Worm (Caenorhabditis elegans) whole organism, midembryonic: ENCODE data around the gene C02E7.10.
A peak's percentile ranks its signal among the peaks of the same experiment; 100 is the strongest.

Source experiments
- T22C8.4 ChIP-seq: fragments of 200-800 bp; sonication (Bioruptor generic); IDR thresholded peaks from 2 replicates; pipeline ENCODE4 v1.3.6; 2022; ENCODE audit warnings: missing genetic modification characterization, missing compliant biosample characterization
- cog-1 ChIP-seq: sonication (generic microtip); optimal IDR thresholded peaks from 2 replicates; lab custom pipeline; 2016; ENCODE audit warnings: missing genetic modification characterization, missing compliant biosample characterization
- flt-1 ChIP-seq: fragments of 200-800 bp; sonication (Bioruptor generic); IDR thresholded peaks from 2 replicates; pipeline ENCODE4 v1.3.6; 2022; ENCODE audit warnings: missing genetic modification characterization, missing compliant biosample characterization
- klf-2 ChIP-seq: fragments of 200-800 bp; sonication (Bioruptor generic); conservative IDR thresholded peaks from 2 replicates; pipeline ENCODE4 v1.3.6; 2022; ENCODE audit warnings: missing genetic modification reagents, missing genetic modification characterization, missing compliant biosample characterization
- med-1 ChIP-seq: sonication (generic microtip); optimal IDR thresholded peaks from 2 replicates; lab custom pipeline; 2017; ENCODE audit warnings: missing genetic modification characterization, mild to moderate bottlenecking, missing compliant biosample characterization, antibody characterized with exemption, missing genetic modification reagents; ENCODE audit not compliant: insufficient read depth
- ref-1 ChIP-seq: fragments of 200-800 bp; sonication (Bioruptor generic); conservative IDR thresholded peaks from 2 replicates; pipeline ENCODE4 v1.3.6; 2022; ENCODE audit warnings: missing genetic modification reagents, missing genetic modification characterization, missing compliant biosample characterization
- tab-1 ChIP-seq: fragments of 200-800 bp; sonication (Bioruptor generic); IDR thresholded peaks from 2 replicates; pipeline ENCODE4 v1.3.6; 2022; ENCODE audit warnings: missing genetic modification characterization, missing compliant biosample characterization
- ztf-23 ChIP-seq: fragments of 200-800 bp; sonication (Bioruptor generic); IDR thresholded peaks from 2 replicates; pipeline ENCODE4 v1.3.6; 2022; ENCODE audit warnings: missing genetic modification reagents, missing genetic modification characterization, missing compliant biosample characterization
- ztf-29 ChIP-seq: fragments of 200-800 bp; sonication (Bioruptor generic); IDR thresholded peaks from 2 replicates; pipeline ENCODE4 v1.3.6; 2022; ENCODE audit warnings: missing genetic modification reagents, missing genetic modification characterization, missing compliant biosample characterization

The C02E7.10 gene

DNA sequence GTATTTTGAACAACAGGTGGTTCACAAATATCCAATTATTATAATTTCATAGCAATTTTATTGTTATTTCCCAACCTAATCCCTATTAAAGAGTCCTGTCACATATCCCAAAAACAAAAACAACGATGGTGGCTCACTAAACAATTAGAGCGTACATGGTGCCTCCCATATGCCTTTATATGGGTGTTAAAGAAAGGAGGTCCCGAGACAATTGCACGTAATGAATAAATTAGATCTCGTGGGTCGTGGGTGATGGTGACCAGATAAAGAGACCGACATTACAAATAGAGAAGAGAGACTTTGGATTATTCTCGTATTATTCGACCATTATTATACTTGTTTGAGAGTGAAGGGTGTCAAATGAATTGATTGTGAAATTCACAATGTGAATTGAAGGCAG, 34.4 kb upstream of the C02E7.10 start:
- TF ChIP-seq med-1 (GFP tag; lab: Kevin White, UChicago) (no peak), cog-1 (peak; percentile 6), flt-1 (GFP tag; lab: Robert Waterston, UW) (no peak)

DNA sequence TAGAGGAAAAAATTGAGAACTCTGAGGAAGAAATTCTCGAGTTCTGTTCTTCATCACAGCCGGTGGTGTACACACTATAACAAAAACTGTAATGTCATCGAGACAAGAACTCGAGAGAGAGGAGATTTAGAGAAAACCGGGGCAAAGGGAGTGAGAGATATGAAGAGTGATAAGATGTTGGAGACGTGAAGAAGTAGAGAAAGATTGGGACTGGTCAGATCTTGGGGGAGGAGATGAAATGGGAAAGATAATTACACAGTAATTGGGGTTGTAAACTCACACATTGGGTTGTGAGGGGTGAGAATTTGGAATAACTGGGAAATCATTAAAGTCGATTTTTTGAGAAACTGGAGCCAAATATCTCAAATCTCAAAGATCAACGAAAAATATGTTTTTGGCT, 32.9 kb upstream of the C02E7.10 start:
- TF ChIP-seq flt-1 (GFP tag; lab: Robert Waterston, UW) (no peak), ref-1 (GFP tag; lab: Robert Waterston, UW) (no peak), ztf-23 (GFP tag; lab: Robert Waterston, UW) (no peak), ztf-29 (GFP tag; lab: Robert Waterston, UW) (no peak), cog-1 (no peak), T22C8.4 (GFP tag; lab: Robert Waterston, UW) (no peak), klf-2 (GFP tag; lab: Robert Waterston, UW) (no peak), med-1 (GFP tag; lab: Kevin White, UChicago) (no peak), tab-1 (no peak)

DNA sequence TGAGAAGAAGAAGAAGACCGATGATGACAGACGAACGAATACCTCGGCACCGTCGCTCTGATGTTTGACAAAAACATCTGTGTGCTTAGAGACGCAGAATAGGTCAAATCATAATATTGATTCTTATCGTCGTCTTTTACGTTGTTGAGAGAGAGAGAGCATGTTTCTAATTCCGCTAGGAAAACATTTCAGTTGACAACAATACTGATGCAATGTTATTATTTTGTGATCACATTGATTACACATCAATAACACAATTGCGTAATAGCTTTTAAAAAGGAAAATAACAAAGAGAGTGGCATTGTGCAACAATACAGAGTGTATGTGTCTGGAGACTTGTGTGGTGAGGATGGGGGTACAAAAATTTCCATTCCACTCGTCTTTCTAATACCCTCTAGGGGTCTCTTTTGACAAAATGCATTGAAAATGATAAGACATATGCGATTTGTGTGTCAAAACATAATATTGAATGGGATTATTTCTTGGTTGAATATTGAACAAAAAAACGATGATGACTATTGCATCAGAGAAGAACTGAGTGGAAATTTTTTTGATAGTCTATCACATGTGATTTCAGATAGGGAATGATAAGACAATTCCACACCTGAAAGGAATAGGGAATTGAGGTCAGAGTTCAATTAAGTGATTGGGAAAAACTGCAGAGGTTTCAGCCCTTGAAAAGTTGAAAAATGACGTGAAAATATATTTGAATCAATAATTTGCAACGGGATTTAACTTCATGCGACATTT, 32.0 kb upstream of the C02E7.10 start:
- TF ChIP-seq ztf-23 (GFP tag; lab: Robert Waterston, UW) (no peak), ztf-29 (GFP tag; lab: Robert Waterston, UW) (no peak), ref-1 (GFP tag; lab: Robert Waterston, UW) (no peak), klf-2 (GFP tag; lab: Robert Waterston, UW) (no peak), flt-1 (GFP tag; lab: Robert Waterston, UW) (no peak), cog-1 (no peak), tab-1 (no peak), T22C8.4 (GFP tag; lab: Robert Waterston, UW) (no peak), med-1 (GFP tag; lab: Kevin White, UChicago) (no peak)

DNA sequence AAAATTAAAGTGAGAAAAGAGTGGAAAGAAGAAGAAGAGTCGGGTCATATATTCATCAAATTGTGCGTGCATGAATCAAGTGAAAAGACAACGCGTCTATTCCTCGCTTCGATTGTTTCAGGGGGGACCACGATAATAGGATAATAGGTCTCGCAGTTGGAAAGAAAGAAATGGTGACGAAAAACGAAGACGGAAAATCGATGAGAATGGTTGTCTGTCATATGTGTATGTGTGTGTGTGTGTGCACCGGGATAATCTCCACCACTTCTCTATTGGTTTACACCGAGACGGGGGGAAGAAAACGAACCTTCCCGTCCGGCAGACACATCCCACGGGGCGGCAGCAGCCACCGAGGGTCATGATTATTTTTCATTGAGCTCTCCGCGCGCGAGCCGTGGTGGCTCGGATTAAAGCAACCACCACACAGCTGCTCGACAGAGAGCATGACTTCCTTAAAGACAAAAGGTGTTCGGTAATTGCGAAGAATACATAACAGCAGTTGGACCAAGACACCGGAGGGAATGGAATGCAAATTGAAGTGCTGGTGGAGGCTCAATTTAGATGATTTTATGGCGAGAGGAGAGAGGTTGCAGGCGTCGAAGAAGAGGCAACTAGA, 31.3 kb upstream of the C02E7.10 start:
- TF ChIP-seq med-1 (GFP tag; lab: Kevin White, UChicago): no peak
- TF ChIP-seq cog-1: peak; percentile 27
- TF ChIP-seq ztf-23 (GFP tag; lab: Robert Waterston, UW): no peak
- TF ChIP-seq ref-1 (GFP tag; lab: Robert Waterston, UW): no peak
- no peak for TF ChIP-seq flt-1 (GFP tag; lab: Robert Waterston, UW)
- no peak for TF ChIP-seq klf-2 (GFP tag; lab: Robert Waterston, UW)
- TF ChIP-seq ztf-29 (GFP tag; lab: Robert Waterston, UW): no peak
- TF ChIP-seq tab-1: 0 out of 2 replicates have a peak, but pooled peaks have one; percentile 64
- no peak for TF ChIP-seq T22C8.4 (GFP tag; lab: Robert Waterston, UW)

DNA sequence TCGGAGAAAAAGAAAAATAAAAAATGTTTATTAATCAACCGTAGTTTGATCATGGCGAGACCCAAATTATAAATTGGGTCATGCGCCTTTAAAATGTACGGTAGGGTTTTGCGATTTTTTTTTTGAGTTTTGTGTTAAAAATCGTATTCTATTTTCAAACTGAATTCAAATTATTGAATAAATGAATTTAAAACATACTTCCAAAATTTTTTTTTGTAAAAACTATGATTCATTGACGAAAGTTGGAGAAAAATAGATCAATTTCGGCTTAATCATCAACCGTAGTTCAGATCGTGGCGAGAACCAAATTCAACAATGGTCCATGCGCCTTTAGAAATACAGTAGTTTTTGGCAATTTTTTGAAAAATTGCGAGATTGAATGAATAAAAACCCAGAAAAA, 30.8 kb upstream of the C02E7.10 start:
- TF ChIP-seq T22C8.4 (GFP tag; lab: Robert Waterston, UW): no peak
- TF ChIP-seq ztf-23 (GFP tag; lab: Robert Waterston, UW): no peak
- TF ChIP-seq cog-1: no peak
- TF ChIP-seq ref-1 (GFP tag; lab: Robert Waterston, UW): no peak
- no peak for TF ChIP-seq flt-1 (GFP tag; lab: Robert Waterston, UW)
- no peak for TF ChIP-seq med-1 (GFP tag; lab: Kevin White, UChicago)
- TF ChIP-seq klf-2 (GFP tag; lab: Robert Waterston, UW): no peak
- TF ChIP-seq ztf-29 (GFP tag; lab: Robert Waterston, UW): no peak
- TF ChIP-seq tab-1: no peak

DNA sequence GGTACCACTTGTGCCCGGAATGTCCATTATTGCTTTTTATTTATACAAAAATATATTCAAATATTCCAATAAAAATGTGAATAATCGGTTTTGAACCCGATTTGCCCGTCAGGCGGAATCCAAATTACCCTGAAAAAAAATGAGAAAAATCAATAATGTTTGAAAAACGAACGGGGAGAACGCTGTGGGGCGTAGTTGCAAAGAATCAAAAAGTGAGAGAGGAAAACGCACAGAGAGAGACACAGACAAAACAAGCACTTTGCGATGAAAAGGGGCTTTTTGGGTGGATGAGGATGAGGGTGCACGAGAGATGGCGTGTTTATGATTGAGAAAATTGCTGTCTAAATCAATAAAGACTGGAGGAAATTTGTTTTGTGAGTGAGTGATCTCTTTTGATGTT, 30.1 kb upstream of the C02E7.10 start, which contains the start of gene tam-1:
Gene tam-1 (minus strand): TSS at position 135 of the 400 bp plus-strand sequence.
- TF ChIP-seq tab-1 (no peak), klf-2 (GFP tag; lab: Robert Waterston, UW) (no peak), ztf-29 (GFP tag; lab: Robert Waterston, UW) (0 out of 2 replicates have a peak, but pooled peaks have one; percentile 9), T22C8.4 (GFP tag; lab: Robert Waterston, UW) (peak; percentile 50; the same call in 1 of the 2 replicates), med-1 (GFP tag; lab: Kevin White, UChicago) (no peak), ref-1 (GFP tag; lab: Robert Waterston, UW) (no peak)

DNA sequence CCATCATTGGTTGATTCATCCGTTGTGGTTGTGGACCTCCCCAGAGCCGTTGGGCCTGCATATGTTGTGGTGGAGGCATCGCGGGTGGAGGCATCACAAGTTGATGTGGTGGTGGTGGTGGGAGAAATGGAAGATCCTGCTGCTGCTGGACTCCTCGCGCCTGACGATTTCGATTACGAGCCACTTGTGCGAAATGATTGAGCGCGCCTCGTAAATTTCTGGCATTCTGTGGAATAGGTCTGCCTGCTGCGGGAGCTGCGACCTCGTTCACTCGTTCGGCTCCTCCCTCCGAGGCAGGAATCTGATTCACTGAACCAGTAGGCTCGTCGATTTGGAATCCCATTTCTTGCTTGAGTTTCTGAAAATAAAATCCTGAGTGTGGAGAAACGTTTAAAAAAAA, 27.8 kb upstream of the C02E7.10 start:
- 0 out of 2 replicates have a peak, but pooled peaks have one; percentile 22 for TF ChIP-seq klf-2 (GFP tag; lab: Robert Waterston, UW)
- no peak for TF ChIP-seq flt-1 (GFP tag; lab: Robert Waterston, UW)
- no peak for TF ChIP-seq tab-1
- TF ChIP-seq T22C8.4 (GFP tag; lab: Robert Waterston, UW): no peak
- no peak for TF ChIP-seq ztf-29 (GFP tag; lab: Robert Waterston, UW)
- no peak for TF ChIP-seq cog-1
- no peak for TF ChIP-seq ref-1 (GFP tag; lab: Robert Waterston, UW)

DNA sequence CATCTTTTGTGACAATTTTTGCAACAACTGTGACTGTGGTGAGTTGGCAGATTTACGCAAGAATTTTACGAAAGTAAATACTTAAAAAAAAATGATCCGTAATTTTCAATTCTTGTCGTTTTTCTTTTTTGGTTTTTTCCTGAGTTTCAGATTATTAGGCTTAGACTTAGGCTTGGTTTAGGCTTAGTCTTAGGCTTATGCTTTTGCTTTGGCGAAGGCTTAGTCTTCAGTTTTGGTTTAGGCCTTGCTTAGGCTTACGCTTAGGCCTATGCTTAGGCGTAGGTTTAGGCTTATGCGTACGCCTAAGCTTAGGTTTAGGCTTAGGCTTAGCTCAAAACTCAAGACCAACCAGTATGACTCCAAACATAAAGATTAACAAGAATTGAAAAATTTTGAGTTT, 24.8 kb upstream of the C02E7.10 start:
- TF ChIP-seq ztf-29 (GFP tag; lab: Robert Waterston, UW): no peak
- TF ChIP-seq cog-1: no peak
- no peak for TF ChIP-seq med-1 (GFP tag; lab: Kevin White, UChicago)
- TF ChIP-seq flt-1 (GFP tag; lab: Robert Waterston, UW): no peak
- TF ChIP-seq T22C8.4 (GFP tag; lab: Robert Waterston, UW): no peak
- no peak for TF ChIP-seq ref-1 (GFP tag; lab: Robert Waterston, UW)
- no peak for TF ChIP-seq klf-2 (GFP tag; lab: Robert Waterston, UW)
- no peak for TF ChIP-seq ztf-23 (GFP tag; lab: Robert Waterston, UW)

DNA sequence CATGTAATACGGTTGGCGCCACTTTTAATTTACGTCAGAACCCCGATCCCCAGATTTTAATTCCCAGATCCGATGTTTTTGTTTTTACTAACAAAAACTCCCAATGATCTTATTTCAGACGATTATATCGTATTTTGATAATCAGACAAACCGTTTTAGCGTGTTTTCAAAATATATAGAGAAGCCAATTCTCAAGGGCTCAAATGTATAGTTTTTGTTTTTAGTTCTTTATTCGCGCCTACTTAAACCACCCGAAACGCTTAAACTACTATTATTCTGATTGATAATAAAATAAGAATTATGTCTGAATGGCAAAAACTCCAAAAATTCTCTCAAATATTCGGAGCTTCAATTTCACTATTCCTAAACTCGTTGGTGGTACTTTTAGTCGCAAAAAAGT, 23.7 kb upstream of the C02E7.10 start, which contains the start of gene str-208:
Gene str-208 (plus strand): TSS at position 301 of the 400 bp plus-strand sequence.
- TF ChIP-seq tab-1 (no peak), flt-1 (GFP tag; lab: Robert Waterston, UW) (no peak), T22C8.4 (GFP tag; lab: Robert Waterston, UW) (no peak), klf-2 (GFP tag; lab: Robert Waterston, UW) (no peak), med-1 (GFP tag; lab: Kevin White, UChicago) (no peak), ztf-23 (GFP tag; lab: Robert Waterston, UW) (no peak), ztf-29 (GFP tag; lab: Robert Waterston, UW) (no peak), cog-1 (no peak), ref-1 (GFP tag; lab: Robert Waterston, UW) (no peak)
